Worm (Caenorhabditis elegans) whole organism, early embryonic: ENCODE data around the gene ttr-5.

Experiments
- B0310.2 ChIP-seq: sonication (generic microtip); optimal IDR thresholded peaks from 2 replicates; lab custom pipeline; 2016; ENCODE audit warnings: mild to moderate bottlenecking, missing genetic modification characterization, missing compliant biosample characterization
- F13C5.2 ChIP-seq: sonication (generic microtip); optimal IDR thresholded peaks from 2 replicates; lab custom pipeline; 2017; ENCODE audit warnings: mild to moderate bottlenecking, missing genetic modification characterization, inconsistent platforms, missing compliant biosample characterization
- aly-1 ChIP-seq: sonication (generic microtip); optimal IDR thresholded peaks from 2 replicates; lab custom pipeline; 2016; ENCODE audit warnings: missing genetic modification characterization, missing compliant biosample characterization
- ama-1 ChIP-seq: fragments of 150-350 bp; optimal IDR thresholded peaks from 2 replicates; lab custom pipeline; 2014
- ceh-13 ChIP-seq: fragments of 200-800 bp; sonication (Bioruptor generic); optimal IDR thresholded peaks from 2 replicates; lab custom pipeline; 2018; ENCODE audit warnings: mild to moderate bottlenecking, missing genetic modification characterization, missing compliant biosample characterization
- ceh-36 ChIP-seq: sonication (generic microtip); optimal IDR thresholded peaks from 2 replicates; lab custom pipeline; 2016; ENCODE audit warnings: missing genetic modification characterization, inconsistent platforms, missing compliant biosample characterization
- ets-7 ChIP-seq: sonication (generic microtip); optimal IDR thresholded peaks from 2 replicates; lab custom pipeline; 2016; ENCODE audit warnings: missing genotype, missing genetic modification characterization, missing compliant biosample characterization
- flt-1 ChIP-seq: fragments of 200-800 bp; sonication (Bioruptor generic); IDR thresholded peaks from 2 replicates; pipeline ENCODE4 v1.3.6; 2022; ENCODE audit warnings: missing genetic modification characterization, missing compliant biosample characterization
- hmbx-1 ChIP-seq: sonication (generic microtip); optimal IDR thresholded peaks from 2 replicates; lab custom pipeline; 2016; ENCODE audit warnings: mild to moderate bottlenecking, missing genetic modification characterization, missing compliant biosample characterization
- hmg-4 ChIP-seq: fragments of 200-800 bp; sonication (Bioruptor generic); optimal IDR thresholded peaks from 2 replicates; lab custom pipeline; 2018; ENCODE audit warnings: mild to moderate bottlenecking, missing genetic modification characterization, missing compliant biosample characterization
- hnd-1 ChIP-seq: sonication (generic microtip); optimal IDR thresholded peaks from 2 replicates; lab custom pipeline; 2016; ENCODE audit warnings: missing genetic modification characterization, missing compliant biosample characterization
- pes-1 ChIP-seq: fragments of 200-800 bp; sonication (Bioruptor generic); IDR thresholded peaks from 2 replicates; pipeline ENCODE4 v1.3.6; 2022; ENCODE audit warnings: missing genetic modification reagents, missing genetic modification characterization, missing compliant biosample characterization
- scrt-1 ChIP-seq: fragments of 200-800 bp; sonication (Bioruptor generic); IDR thresholded peaks from 2 replicates; pipeline ENCODE4 v1.3.6; 2022; ENCODE audit warnings: missing genetic modification characterization, missing compliant biosample characterization
- sea-1 ChIP-seq: fragments of 200-800 bp; sonication (Bioruptor generic); conservative IDR thresholded peaks from 2 replicates; pipeline ENCODE4 v1.3.6; 2022; ENCODE audit warnings: missing genetic modification characterization, missing compliant biosample characterization
- tbx-11 ChIP-seq: fragments of 200-800 bp; sonication (Bioruptor generic); IDR thresholded peaks from 2 replicates; pipeline ENCODE4 v1.3.6; 2022; ENCODE audit warnings: missing genetic modification characterization, missing compliant biosample characterization
- tbx-37 ChIP-seq: fragments of 200-800 bp; sonication (Bioruptor generic); conservative IDR thresholded peaks from 2 replicates; pipeline ENCODE4 v1.3.6; 2022; ENCODE audit warnings: missing genetic modification reagents, missing genetic modification characterization, missing compliant biosample characterization
- tra-4 ChIP-seq: sonication (generic microtip); optimal IDR thresholded peaks from 2 replicates; lab custom pipeline; 2017; ENCODE audit warnings: missing genetic modification characterization, missing compliant biosample characterization

Gene ttr-5

ce11 chrIII:9337968-9338367, 7.9 kb downstream of the ttr-5 start:
- no peak for TF ChIP-seq hnd-1 (tag; lab: Kevin White, UChicago)
- TF ChIP-seq ceh-13 (GFP tag; lab: Kevin White, UChicago) = no peak
- no peak for TF ChIP-seq flt-1

- 0 out of 2 replicates have a peak, but pooled peaks have one; percentile 13 for TF ChIP-seq sea-1
- no peak for TF ChIP-seq hmg-4 (GFP tag; lab: Kevin White, UChicago)
- TF ChIP-seq scrt-1 (GFP tag; lab: Robert Waterston, UW) = no peak
Measured at ce11 chrIII:9340025-9340424, 9.9 kb downstream of the ttr-5 start.

- TF ChIP-seq hmbx-1 (no peak), aly-1 (tag; lab: Kevin White, UChicago) (no peak), tra-4 (no peak), pes-1 (GFP tag; lab: Robert Waterston, UW) (no peak), ceh-13 (GFP tag; lab: Kevin White, UChicago) (no peak), B0310.2 (tag; lab: Kevin White, UChicago) (no peak), scrt-1 (GFP tag; lab: Robert Waterston, UW) (no peak), ets-7 (tag; lab: Kevin White, UChicago) (no peak), flt-1 (no peak), ceh-36 (tag; lab: Kevin White, UChicago) (no peak), hmg-4 (GFP tag; lab: Kevin White, UChicago) (no peak), ama-1 (lab: Kevin White, UChicago) (no peak), tbx-11 (GFP tag; lab: Robert Waterston, UW) (no peak), F13C5.2 (tag; lab: Kevin White, UChicago) (no peak), tbx-37 (GFP tag; lab: Robert Waterston, UW) (no peak), hnd-1 (tag; lab: Kevin White, UChicago) (no peak), sea-1 (no peak)
Measured at ce11 chrIII:9344347-9344746, 14.2 kb downstream of the ttr-5 start, which contains the start of gene emb-9. emb-9 (minus strand) TSS chrIII:9344447.

ce11 chrIII:9346114-9346513, 16.0 kb downstream of the ttr-5 start:
- TF ChIP-seq B0310.2 (tag; lab: Kevin White, UChicago) (no peak), ama-1 (lab: Kevin White, UChicago) (no peak), tbx-37 (GFP tag; lab: Robert Waterston, UW) (no peak), hmg-4 (GFP tag; lab: Kevin White, UChicago) (no peak), ets-7 (tag; lab: Kevin White, UChicago) (no peak), pes-1 (GFP tag; lab: Robert Waterston, UW) (no peak), tra-4 (no peak), sea-1 (no peak), scrt-1 (GFP tag; lab: Robert Waterston, UW) (no peak), flt-1 (no peak), aly-1 (tag; lab: Kevin White, UChicago) (no peak), ceh-36 (tag; lab: Kevin White, UChicago) (no peak), ceh-13 (GFP tag; lab: Kevin White, UChicago) (no peak), tbx-11 (GFP tag; lab: Robert Waterston, UW) (no peak), hnd-1 (tag; lab: Kevin White, UChicago) (no peak), hmbx-1 (no peak)

- TF ChIP-seq pes-1 (GFP tag; lab: Robert Waterston, UW) (no peak), hmbx-1 (no peak), ama-1 (lab: Kevin White, UChicago) (no peak)
Measured at ce11 chrIII:9346722-9347121, 16.6 kb downstream of the ttr-5 start.

- TF ChIP-seq B0310.2 (tag; lab: Kevin White, UChicago) = no peak
- no peak for TF ChIP-seq tbx-37 (GFP tag; lab: Robert Waterston, UW)
- no peak for TF ChIP-seq hmbx-1
- no peak for TF ChIP-seq ceh-36 (tag; lab: Kevin White, UChicago)
- no peak for TF ChIP-seq scrt-1 (GFP tag; lab: Robert Waterston, UW)
- no peak for TF ChIP-seq pes-1 (GFP tag; lab: Robert Waterston, UW)
- TF ChIP-seq hnd-1 (tag; lab: Kevin White, UChicago) = no peak
- TF ChIP-seq ets-7 (tag; lab: Kevin White, UChicago) = no peak
- TF ChIP-seq F13C5.2 (tag; lab: Kevin White, UChicago) = no peak
- no peak for TF ChIP-seq sea-1
- TF ChIP-seq ama-1 (lab: Kevin White, UChicago) = no peak
- no peak for TF ChIP-seq aly-1 (tag; lab: Kevin White, UChicago)
- no peak for TF ChIP-seq tbx-11 (GFP tag; lab: Robert Waterston, UW)
- TF ChIP-seq tra-4 = no peak
- TF ChIP-seq flt-1 = no peak
Measured at ce11 chrIII:9353814-9354213, 23.7 kb downstream of the ttr-5 start.

- TF ChIP-seq sea-1 (no peak), ets-7 (tag; lab: Kevin White, UChicago) (no peak), ceh-13 (GFP tag; lab: Kevin White, UChicago) (no peak), F13C5.2 (tag; lab: Kevin White, UChicago) (no peak), hmbx-1 (no peak), tra-4 (no peak), pes-1 (GFP tag; lab: Robert Waterston, UW) (no peak), tbx-37 (GFP tag; lab: Robert Waterston, UW) (no peak), B0310.2 (tag; lab: Kevin White, UChicago) (no peak), aly-1 (tag; lab: Kevin White, UChicago) (no peak), flt-1 (no peak), ama-1 (lab: Kevin White, UChicago) (no peak), hmg-4 (GFP tag; lab: Kevin White, UChicago) (no peak), hnd-1 (tag; lab: Kevin White, UChicago) (no peak), tbx-11 (GFP tag; lab: Robert Waterston, UW) (no peak), scrt-1 (GFP tag; lab: Robert Waterston, UW) (no peak), ceh-36 (tag; lab: Kevin White, UChicago) (no peak)
Measured at ce11 chrIII:9355412-9355969, 25.4 kb downstream of the ttr-5 start, which contains the start of gene chtb-1. chtb-1 (minus strand) TSS chrIII:9355462.
